Worm (Caenorhabditis elegans) whole organism, L4 larva: ENCODE measurements around the gene clec-181.

ENCODE experiments used
- F10B5.3 ChIP-seq: sonication (generic microtip); optimal IDR thresholded peaks from 2 replicates; lab custom pipeline; 2016; ENCODE audit warnings: mild to moderate bottlenecking, missing genetic modification characterization, missing compliant biosample characterization
- F26F4.8 ChIP-seq: fragments of 200-800 bp; sonication (Bioruptor generic); conservative IDR thresholded peaks from 2 replicates; pipeline ENCODE4 v1.3.6; 2022; ENCODE audit warnings: missing genetic modification characterization, missing compliant biosample characterization
- F44E2.7 ChIP-seq: fragments of 200-800 bp; sonication (Bioruptor generic); IDR thresholded peaks from 2 replicates; pipeline ENCODE4 v2.1.2; 2022; ENCODE audit warnings: missing genetic modification characterization, missing compliant biosample characterization
- F49E8.2 ChIP-seq: sonication (generic microtip); optimal IDR thresholded peaks from 2 replicates; lab custom pipeline; 2016; ENCODE audit warnings: missing compliant biosample characterization, mild to moderate bottlenecking, missing genetic modification characterization, borderline replicate concordance
- R02D3.7 ChIP-seq: fragments of 150-350 bp; sonication (generic microtip); optimal IDR thresholded peaks from 3 replicates; lab custom pipeline; 2014; ENCODE audit warnings: missing biosample characterization, missing genetic modification characterization
- Y48G9A.11 ChIP-seq: fragments of 200-800 bp; sonication (Bioruptor generic); IDR thresholded peaks from 2 replicates; pipeline ENCODE4 v1.3.6; 2022; ENCODE audit warnings: missing genetic modification reagents, missing genetic modification characterization, missing compliant biosample characterization
- ZK546.5 ChIP-seq, 2 experiments: sonication (generic microtip); optimal IDR thresholded peaks; 2 replicates each; lab custom pipeline; 2017; ENCODE audit warnings: missing biosample characterization in 2 of 2, missing genetic modification characterization in 2 of 2
- aly-2 ChIP-seq: sonication (generic microtip); optimal IDR thresholded peaks from 2 replicates; lab custom pipeline; 2018; ENCODE audit warnings: missing biosample characterization, missing genetic modification characterization
- ceh-20 ChIP-seq: fragments of 200-800 bp; sonication (Bioruptor generic); IDR thresholded peaks from 2 replicates; pipeline ENCODE4 v1.3.6; 2022; ENCODE audit warnings: missing genetic modification reagents, missing genetic modification characterization, missing compliant biosample characterization
- ceh-28 ChIP-seq: fragments of 150-350 bp; optimal IDR thresholded peaks from 2 replicates; lab custom pipeline; 2014; ENCODE audit warnings: missing biosample characterization, missing genetic modification reagents, missing genetic modification characterization
- ceh-32 ChIP-seq: sonication (generic microtip); optimal IDR thresholded peaks from 2 replicates; lab custom pipeline; 2016; ENCODE audit warnings: mild to moderate bottlenecking, missing genetic modification characterization, missing compliant biosample characterization; ENCODE audit not compliant: poor library complexity
- daf-16 ChIP-seq, 3 experiments: sonication (generic microtip); optimal IDR thresholded peaks; 2 replicates each; lab custom pipeline; 2016 to 2017; ENCODE audit warnings: missing genetic modification characterization in 3 of 3, missing genetic modification reagents in 3 of 3, mild to moderate bottlenecking in 2 of 3, missing compliant biosample characterization in 2 of 3, missing biosample characterization in 1 of 3, moderate library complexity in 1 of 3
- daf-19 ChIP-seq: fragments of 200-800 bp; sonication (Bioruptor generic); conservative IDR thresholded peaks from 2 replicates; pipeline ENCODE4 v1.3.6; 2022; ENCODE audit warnings: missing genetic modification characterization, missing compliant biosample characterization
- dmd-6 ChIP-seq: fragments of 200-800 bp; sonication (Bioruptor generic); IDR thresholded peaks from 2 replicates; pipeline ENCODE4 v1.3.6; 2022; ENCODE audit warnings: missing genetic modification reagents, missing genetic modification characterization, missing compliant biosample characterization
- dmd-8 ChIP-seq: fragments of 200-800 bp; sonication (Bioruptor generic); IDR thresholded peaks from 2 replicates; pipeline ENCODE4 v1.3.6; 2022; ENCODE audit warnings: missing genetic modification characterization, missing compliant biosample characterization
- dpl-1 ChIP-seq: fragments of 150-350 bp; optimal IDR thresholded peaks from 2 replicates; lab custom pipeline; 2014; ENCODE audit warnings: missing biosample characterization, missing genetic modification reagents, missing genetic modification characterization
- duxl-1 ChIP-seq: sonication (generic microtip); optimal IDR thresholded peaks from 2 replicates; lab custom pipeline; 2016; ENCODE audit warnings: mild to moderate bottlenecking, missing genetic modification characterization, moderate library complexity, missing compliant biosample characterization; ENCODE audit not compliant: poor library complexity
- dve-1 ChIP-seq: sonication (generic microtip); optimal IDR thresholded peaks from 2 replicates; lab custom pipeline; 2017; ENCODE audit warnings: antibody characterized with exemption, mild to moderate bottlenecking, missing genetic modification characterization, missing compliant biosample characterization; ENCODE audit not compliant: insufficient read depth
- egl-43 ChIP-seq: fragments of 200-800 bp; sonication (Bioruptor generic); IDR thresholded peaks from 2 replicates; pipeline ENCODE4 v1.3.6; 2022; ENCODE audit warnings: missing genetic modification reagents, missing genetic modification characterization, missing compliant biosample characterization
- fkh-10 ChIP-seq: fragments of 150-350 bp; optimal IDR thresholded peaks from 2 replicates; lab custom pipeline; 2014; ENCODE audit warnings: missing biosample characterization, missing genetic modification reagents, missing genetic modification characterization
- fos-1 ChIP-seq: fragments of 150-350 bp; optimal IDR thresholded peaks from 2 replicates; lab custom pipeline; 2014; ENCODE audit warnings: missing biosample characterization, missing genetic modification characterization
- gei-8 ChIP-seq: fragments of 200-800 bp; sonication (Bioruptor generic); optimal IDR thresholded peaks from 2 replicates; lab custom pipeline; 2018; ENCODE audit warnings: mild to moderate bottlenecking, missing genetic modification characterization, missing compliant biosample characterization
- hif-1 ChIP-seq, 2 experiments: sonication (generic microtip); optimal IDR thresholded peaks; 2 replicates each; lab custom pipeline; 2016 to 2017; ENCODE audit warnings: missing compliant biosample characterization in 2 of 2, missing genetic modification characterization in 2 of 2, missing genetic modification reagents in 2 of 2, missing genotype in 2 of 2, mild to moderate bottlenecking in 1 of 2
- hlh-11 ChIP-seq: fragments of 200-800 bp; sonication (Bioruptor generic); optimal IDR thresholded peaks from 2 replicates; lab custom pipeline; 2018; ENCODE audit warnings: mild to moderate bottlenecking, missing genetic modification characterization, missing compliant biosample characterization
- jun-1 ChIP-seq: fragments of 150-350 bp; optimal IDR thresholded peaks from 2 replicates; lab custom pipeline; 2014; ENCODE audit warnings: missing biosample characterization, missing genetic modification reagents, missing genetic modification characterization
- lin-1 ChIP-seq: fragments of 200-800 bp; sonication (Bioruptor generic); IDR thresholded peaks from 2 replicates; pipeline ENCODE4 v1.3.6; 2022; ENCODE audit warnings: missing genetic modification reagents, missing genetic modification characterization, missing compliant biosample characterization
- lin-13 ChIP-seq: fragments of 150-350 bp; optimal IDR thresholded peaks from 2 replicates; lab custom pipeline; 2014; ENCODE audit warnings: missing biosample characterization, missing genetic modification reagents, missing genetic modification characterization
- lin-15B ChIP-seq: fragments of 150-350 bp; sonication (generic microtip); optimal IDR thresholded peaks from 3 replicates; lab custom pipeline; 2014; ENCODE audit warnings: missing biosample characterization, missing genetic modification characterization
- mdl-1 ChIP-seq, 2 experiments: fragments of 150-350 bp in 1 of 2; sonication (generic microtip) in 1 of 2; optimal IDR thresholded peaks; 2 replicates each; lab custom pipeline; 2014 to 2017; ENCODE audit warnings: missing biosample characterization in 2 of 2, missing genetic modification characterization in 2 of 2
- mxl-2 ChIP-seq: fragments of 200-800 bp; sonication (Bioruptor generic); conservative IDR thresholded peaks from 2 replicates; pipeline ENCODE4 v1.3.6; 2022; ENCODE audit warnings: missing genetic modification reagents, missing genetic modification characterization, missing compliant biosample characterization
- nhr-102 ChIP-seq: sonication (generic microtip); optimal IDR thresholded peaks from 2 replicates; lab custom pipeline; 2016; ENCODE audit warnings: mild to moderate bottlenecking, missing genetic modification characterization, moderate library complexity, missing compliant biosample characterization
- nhr-111 ChIP-seq: fragments of 200-800 bp; sonication (Bioruptor generic); optimal IDR thresholded peaks from 2 replicates; lab custom pipeline; 2018; ENCODE audit warnings: mild to moderate bottlenecking, missing genetic modification characterization, missing compliant biosample characterization
- nhr-28 ChIP-seq: fragments of 150-350 bp; optimal IDR thresholded peaks from 2 replicates; lab custom pipeline; 2014; ENCODE audit warnings: missing biosample characterization, missing genetic modification characterization
- nhr-48 ChIP-seq: sonication (generic microtip); optimal IDR thresholded peaks from 2 replicates; lab custom pipeline; 2016; ENCODE audit warnings: mild to moderate bottlenecking, missing genetic modification characterization, missing compliant biosample characterization
- nhr-77 ChIP-seq: fragments of 150-350 bp; optimal IDR thresholded peaks from 2 replicates; lab custom pipeline; 2014; ENCODE audit warnings: missing biosample characterization, missing genetic modification characterization
- pha-4 ChIP-seq, 2 experiments: fragments of 150-350 bp in 1 of 2; fragments of 200-800 bp in 1 of 2; sonication (Bioruptor generic) in 1 of 2; IDR thresholded peaks in 1 of 2; optimal IDR thresholded peaks in 1 of 2; 2 replicates each; pipeline versions ENCODE4 v1.3.6 to Lab custom; 2014 to 2022; ENCODE audit warnings: missing genetic modification characterization in 2 of 2, missing genetic modification reagents in 2 of 2, missing biosample characterization in 1 of 2, missing compliant biosample characterization in 1 of 2
- php-3 ChIP-seq: fragments of 200-800 bp; sonication (Bioruptor generic); IDR thresholded peaks from 2 replicates; pipeline ENCODE4 v1.3.6; 2022; ENCODE audit warnings: missing genetic modification reagents, missing genetic modification characterization, missing compliant biosample characterization
- pqm-1 ChIP-seq: sonication (generic microtip); optimal IDR thresholded peaks from 2 replicates; lab custom pipeline; 2017; ENCODE audit warnings: missing biosample characterization, missing genetic modification characterization
- saeg-2 ChIP-seq: fragments of 200-800 bp; sonication (Bioruptor generic); IDR thresholded peaks from 2 replicates; pipeline ENCODE4 v1.3.6; 2022; ENCODE audit warnings: missing genetic modification reagents, missing genetic modification characterization, missing compliant biosample characterization
- snpc-1.2 ChIP-seq: fragments of 200-800 bp; sonication (Bioruptor generic); IDR thresholded peaks from 2 replicates; pipeline ENCODE4 v1.3.6; 2022; ENCODE audit warnings: missing genetic modification reagents, missing genetic modification characterization, missing compliant biosample characterization
- snpc-4 ChIP-seq: fragments of 150-350 bp; optimal IDR thresholded peaks from 2 replicates; lab custom pipeline; 2014; ENCODE audit warnings: missing biosample characterization, missing genetic modification characterization
- spr-1 ChIP-seq: sonication (generic microtip); optimal IDR thresholded peaks from 2 replicates; lab custom pipeline; 2016; ENCODE audit warnings: mild to moderate bottlenecking, missing genetic modification characterization, missing compliant biosample characterization
- tra-1 ChIP-seq: fragments of 200-800 bp; sonication (Bioruptor generic); IDR thresholded peaks from 2 replicates; pipeline ENCODE4 v1.3.6; 2022; ENCODE audit warnings: missing genetic modification reagents, missing genetic modification characterization, missing compliant biosample characterization
- unc-130 ChIP-seq: sonication (generic microtip); optimal IDR thresholded peaks from 2 replicates; lab custom pipeline; 2016; ENCODE audit warnings: missing genetic modification reagents, missing genetic modification characterization, missing compliant biosample characterization
- unc-39 ChIP-seq: sonication (generic microtip); optimal IDR thresholded peaks from 2 replicates; lab custom pipeline; 2017; ENCODE audit warnings: missing biosample characterization, missing genetic modification characterization
- zag-1 ChIP-seq: fragments of 150-350 bp; optimal IDR thresholded peaks from 2 replicates; lab custom pipeline; 2014; ENCODE audit warnings: missing biosample characterization, missing genetic modification characterization
- zip-2 ChIP-seq: fragments of 150-350 bp; optimal IDR thresholded peaks from 2 replicates; lab custom pipeline; 2014; ENCODE audit warnings: missing biosample characterization, missing genetic modification characterization
- ztf-11 ChIP-seq: fragments of 150-350 bp; optimal IDR thresholded peaks from 2 replicates; lab custom pipeline; 2014; ENCODE audit warnings: missing biosample characterization, missing genetic modification characterization

Gene clec-181

DNA sequence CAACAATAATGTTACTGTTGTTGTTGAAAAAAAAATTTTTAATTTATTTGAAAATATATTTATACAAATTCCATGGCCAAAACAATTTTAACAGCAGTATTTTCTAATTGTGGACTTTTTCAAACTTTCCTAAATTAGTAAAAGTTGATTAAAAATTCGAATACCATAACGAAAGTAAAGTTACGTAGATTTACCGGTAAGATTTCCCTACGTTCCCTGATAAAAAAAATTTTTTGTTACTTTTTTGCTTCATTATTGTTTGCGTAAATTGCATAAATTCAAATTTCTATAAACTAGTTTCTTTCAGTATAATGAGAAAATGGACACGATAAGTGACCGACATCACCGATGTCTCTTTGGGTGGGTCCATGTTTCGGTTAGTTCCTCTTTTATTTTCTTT lies 13.1 kb downstream of the clec-181 start, which contains the start of gene F42A9.6:
Gene F42A9.6, plus strand, starts transcription at position 301 of the 400 bp plus-strand sequence.
- TF ChIP-seq dmd-6: no peak
- no peak for TF ChIP-seq dve-1
- TF ChIP-seq mdl-1 (tag; optimal IDR thresholded peaks at IDR 0.05; lab: Kevin White, UChicago): no peak

DNA sequence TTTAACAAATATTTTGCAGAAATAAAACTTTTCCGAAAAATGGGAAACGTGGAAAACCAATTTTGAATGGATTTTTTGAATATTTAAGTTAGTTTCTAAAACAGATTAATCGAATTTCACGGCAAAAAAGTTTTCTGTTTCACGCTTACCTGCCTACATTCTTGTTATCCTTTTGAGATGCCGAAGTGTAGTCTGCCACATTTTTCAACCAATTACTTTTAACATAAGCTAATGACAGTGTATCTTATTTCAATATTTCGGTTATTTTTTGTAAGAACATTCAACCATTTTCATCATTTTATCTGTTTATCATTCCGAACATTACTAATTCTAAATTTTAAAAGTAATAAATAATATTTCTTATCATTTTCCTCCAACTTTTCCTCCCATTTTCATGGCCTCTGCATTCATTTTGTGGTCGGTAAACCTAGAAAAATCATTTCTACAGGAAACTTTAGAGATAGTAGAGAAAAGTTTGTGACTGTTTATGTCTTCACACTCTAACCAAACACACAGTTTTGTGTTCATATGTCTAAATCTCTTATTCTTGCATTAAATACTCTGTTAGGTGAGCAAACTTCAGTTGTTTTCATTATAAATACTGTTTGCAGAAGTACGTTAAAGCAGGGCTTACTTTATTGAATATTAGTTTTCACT lies 16.1 kb downstream of the clec-181 start, which contains the start of the genes F42A9.17 and cyp-33E2:
Gene F42A9.17, minus strand, starts transcription at position 51 of the 657 bp plus-strand sequence.
Gene cyp-33E2, plus strand, starts transcription at position 449 of the 657 bp plus-strand sequence.
- TF ChIP-seq F10B5.3 (no peak), lin-15B (tag; lab: Kevin White, UChicago) (no peak), Y48G9A.11 (GFP tag; lab: Robert Waterston, UW) (no peak), spr-1 (tag; lab: Kevin White, UChicago) (no peak), jun-1 (no peak), nhr-48 (no peak), ceh-32 (tag; lab: Kevin White, UChicago) (no peak), php-3 (GFP tag; lab: Robert Waterston, UW) (peak; percentile 65; the same call in 1 of the 2 replicates), nhr-28 (tag; lab: Kevin White, UChicago) (peak; percentile 88), ZK546.5 (tag; optimal IDR thresholded peaks at IDR 0.05; lab: Kevin White, UChicago) (no peak), unc-39 (tag; lab: Kevin White, UChicago) (no peak), lin-13 (GFP tag; lab: Kevin White, UChicago) (no peak), saeg-2 (GFP tag; lab: Robert Waterston, UW) (no peak), ceh-20 (GFP tag; lab: Robert Waterston, UW) (no peak), fos-1 (tag; lab: Kevin White, UChicago) (no peak), daf-19 (GFP tag; lab: Robert Waterston, UW) (no peak), tra-1 (no peak), R02D3.7 (no peak), fkh-10 (GFP tag; lab: Kevin White, UChicago) (no peak), aly-2 (tag; lab: Kevin White, UChicago) (no peak), snpc-4 (tag; lab: Kevin White, UChicago) (no peak), dpl-1 (GFP tag; lab: Kevin White, UChicago) (no peak), dmd-8 (GFP tag; lab: Robert Waterston, UW) (no peak), snpc-1.2 (GFP tag; lab: Robert Waterston, UW) (no peak), mxl-2 (GFP tag; lab: Robert Waterston, UW) (no peak), hlh-11 (tag; lab: Kevin White, UChicago) (no peak), egl-43 (GFP tag; lab: Robert Waterston, UW) (no peak), daf-16 (GFP tag; optimal IDR thresholded peaks at IDR 0.05; lab: Kevin White, UChicago) (no peak), daf-16 (tag; optimal IDR thresholded peaks at IDR 0.05; lab: Kevin White, UChicago) (peak; percentile 88), hif-1 (tag; optimal IDR thresholded peaks at IDR 0.05; lab: Kevin White, UChicago) (no peak), F44E2.7 (no peak), ceh-28 (tag; lab: Kevin White, UChicago) (no peak), F49E8.2 (tag; lab: Kevin White, UChicago) (no peak), lin-1 (no peak), pqm-1 (peak; percentile 90), ztf-11 (no peak), nhr-102 (tag; lab: Kevin White, UChicago) (no peak), nhr-77 (tag; lab: Kevin White, UChicago) (peak; percentile 44), zip-2 (tag; lab: Kevin White, UChicago) (no peak), zag-1 (tag; lab: Kevin White, UChicago) (no peak), gei-8 (GFP tag; lab: Kevin White, UChicago) (no peak), dve-1 (peak; percentile 61), duxl-1 (tag; lab: Kevin White, UChicago) (no peak), unc-130 (no peak), pha-4 (GFP tag; IDR thresholded peaks at IDR 0.05; lab: Robert Waterston, UW) (no peak), pha-4 (tag; optimal IDR thresholded peaks at IDR 0.05; lab: Kevin White, UChicago) (peak; percentile 12), F26F4.8 (GFP tag; lab: Robert Waterston, UW) (no peak), nhr-111 (GFP tag; lab: Kevin White, UChicago) (no peak)
